Fruit fly (Drosophila melanogaster): ENCODE data around the gene CG7091.
A peak's percentile ranks its signal among the peaks of the same experiment; 100 is the strongest.

Gene CG7091

DNA sequence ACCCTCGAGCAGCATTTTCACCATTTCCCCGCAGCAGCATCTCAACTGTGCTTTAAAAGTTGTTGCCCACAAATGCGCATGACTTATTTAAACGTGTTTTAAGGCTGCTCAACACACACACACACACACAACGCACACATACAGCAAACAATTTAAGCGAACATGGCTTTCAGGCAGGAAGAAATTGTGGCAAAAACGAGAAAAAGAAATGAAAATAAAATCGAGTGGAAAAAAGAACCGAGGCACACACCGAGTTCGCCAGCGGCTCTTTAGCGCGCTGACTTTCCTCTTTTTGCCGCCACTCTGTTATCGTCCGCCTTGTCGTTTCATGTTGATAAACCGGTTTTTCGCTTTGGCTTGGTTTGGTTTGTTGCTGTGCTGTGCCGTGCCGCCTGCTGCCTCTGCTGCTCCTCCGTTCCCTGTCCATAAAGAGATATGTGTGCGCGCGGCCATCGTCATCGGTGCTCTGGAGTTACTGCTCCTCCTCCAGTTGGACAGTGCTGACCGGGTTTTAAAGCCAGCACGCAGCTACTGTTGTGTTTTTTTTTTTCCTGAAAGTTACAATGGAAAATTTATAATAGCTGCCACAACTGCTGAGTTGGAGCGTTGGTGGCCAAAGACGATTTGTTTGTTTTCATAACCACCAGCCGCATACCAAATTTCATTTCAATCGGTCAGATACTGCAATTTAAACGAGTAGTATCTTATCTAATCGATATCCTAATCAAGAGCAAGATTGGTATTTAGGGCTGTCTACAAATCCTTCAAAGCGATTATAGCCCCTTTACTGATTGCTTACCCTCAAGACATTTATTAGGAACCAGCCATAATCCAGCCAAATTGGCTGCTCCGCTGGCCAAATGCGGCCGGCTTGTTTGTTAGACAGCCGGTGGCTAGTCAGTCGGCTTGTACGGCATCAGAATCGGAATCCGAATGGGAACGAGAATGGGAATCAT, 38.3 kb downstream of the CG7091 start (continued):
- TF ChIP-seq lov (optimal IDR thresholded peaks at IDR 0.05), result no peak
- TF ChIP-seq lov (GFP tag; IDR thresholded peaks at IDR 0.05), result 0 out of 3 replicates have a peak, but pooled peaks have one; percentile 6
- no peak for TF ChIP-seq CG18764 (GFP tag; optimal IDR thresholded peaks at IDR 0.05)
- TF ChIP-seq chn (GFP tag; optimal IDR thresholded peaks at IDR 0.05), result no peak
- no peak for TF ChIP-seq z (GFP tag; IDR thresholded peaks at IDR 0.05)
- no peak for TF ChIP-seq eve (GFP tag; optimal IDR thresholded peaks at IDR 0.05)
- TF ChIP-seq CG3838 (GFP tag; optimal IDR thresholded peaks at IDR 0.05), result peak; percentile 3
- no peak for TF ChIP-seq CG4282 (GFP tag; optimal IDR thresholded peaks at IDR 0.05)
- TF ChIP-seq Stat92E (GFP tag; optimal IDR thresholded peaks at IDR 0.05), result peak in 1 of 3 experiments; percentile 38
- no peak; the same call in 1 of the 2 replicates for TF ChIP-seq Drgx (GFP tag; IDR thresholded peaks at IDR 0.05)
- TF ChIP-seq Bdp1 (GFP tag; optimal IDR thresholded peaks at IDR 0.05), result no peak
- no peak for TF ChIP-seq Mes4 (GFP tag; optimal IDR thresholded peaks at IDR 0.05)
- no peak for TF ChIP-seq Abd-B (GFP tag; optimal IDR thresholded peaks at IDR 0.05)
- no peak for TF ChIP-seq Neu2 (GFP tag; optimal IDR thresholded peaks at IDR 0.05; ENCODE audit: borderline replicate concordance)
- no peak for TF ChIP-seq CG18011 (GFP tag; optimal IDR thresholded peaks at IDR 0.05)
- no peak for TF ChIP-seq CG1832 (GFP tag; optimal IDR thresholded peaks at IDR 0.05)
- TF ChIP-seq Vsx1 (GFP tag; optimal IDR thresholded peaks at IDR 0.05), result no peak
- TF ChIP-seq Xbp1 (GFP tag; optimal IDR thresholded peaks at IDR 0.05), result no peak
- no peak for TF ChIP-seq ro (GFP tag; IDR thresholded peaks at IDR 0.05)
- TF ChIP-seq CG10274 (GFP tag; optimal IDR thresholded peaks at IDR 0.05), result no peak
- TF ChIP-seq CG42726 (GFP tag; IDR thresholded peaks at IDR 0.05; ENCODE audit: partially characterized antibody), result no peak
- TF ChIP-seq HHEX (GFP tag; optimal IDR thresholded peaks at IDR 0.05), result no peak
- TF ChIP-seq CG12769 (tag; optimal IDR thresholded peaks at IDR 0.05), result peak; percentile 85
- no peak for TF ChIP-seq CG10267 (tag; optimal IDR thresholded peaks at IDR 0.05)
- no peak for TF ChIP-seq CG11093 (GFP tag; IDR thresholded peaks at IDR 0.05)
- TF ChIP-seq Dfd (GFP tag; optimal IDR thresholded peaks at IDR 0.05), result no peak
- no peak for TF ChIP-seq zfh2 (GFP tag; optimal IDR thresholded peaks at IDR 0.05)
- 0 out of 3 replicates have a peak, but pooled peaks have one; percentile 16 for TF ChIP-seq ci (GFP tag; IDR thresholded peaks at IDR 0.05)
- no peak for TF ChIP-seq CG17328 (GFP tag; IDR thresholded peaks at IDR 0.05)
- TF ChIP-seq dmrt99B (tag; optimal IDR thresholded peaks at IDR 0.05), result no peak
- TF ChIP-seq CG4404 (GFP tag; IDR thresholded peaks at IDR 0.05), result no peak
- no peak for TF ChIP-seq ab (GFP tag; optimal IDR thresholded peaks at IDR 0.05)
- TF ChIP-seq cwo (GFP tag; optimal IDR thresholded peaks at IDR 0.05), result no peak
- peak; percentile 18 for TF ChIP-seq pho (GFP tag; optimal IDR thresholded peaks at IDR 0.05)
- no peak for TF ChIP-seq CG17359 (tag; optimal IDR thresholded peaks at IDR 0.05)
- peak; percentile 5 for TF ChIP-seq Meics (GFP tag; optimal IDR thresholded peaks at IDR 0.05)
- no peak for TF ChIP-seq jing (GFP tag; optimal IDR thresholded peaks at IDR 0.05)
- no peak for TF ChIP-seq H2.0 (GFP tag; IDR thresholded peaks at IDR 0.05)
- no peak for TF ChIP-seq Fer3 (tag; optimal IDR thresholded peaks at IDR 0.05)
- TF ChIP-seq sens (GFP tag), result peak; percentile 89
- no peak for TF ChIP-seq crp (GFP tag; optimal IDR thresholded peaks at IDR 0.05)
- TF ChIP-seq CG17829 (tag; optimal IDR thresholded peaks at IDR 0.05), result no peak
- no peak for TF ChIP-seq cas (GFP tag; IDR thresholded peaks at IDR 0.05)
- no peak for TF ChIP-seq E2f1 (GFP tag; IDR thresholded peaks at IDR 0.05)
- no peak for TF ChIP-seq CG18619 (GFP tag; optimal IDR thresholded peaks at IDR 0.05)
- TF ChIP-seq CG4854 (GFP tag; optimal IDR thresholded peaks at IDR 0.05), result no peak
- no peak for TF ChIP-seq seq (GFP tag; IDR thresholded peaks at IDR 0.05)
- no peak for TF ChIP-seq run (tag; optimal IDR thresholded peaks at IDR 0.05)
- peak; percentile 18 for TF ChIP-seq CoRest (tag; optimal IDR thresholded peaks at IDR 0.05)
